Worm (Caenorhabditis elegans) whole organism, early embryonic: Measurements from ENCODE around the gene lron-5.

Experiments
- ama-1 ChIP-seq: fragments of 150-350 bp; optimal IDR thresholded peaks from 2 replicates; lab custom pipeline; 2014
- ets-7 ChIP-seq: sonication (generic microtip); optimal IDR thresholded peaks from 2 replicates; lab custom pipeline; 2016; ENCODE audit warnings: missing genotype, missing genetic modification characterization, missing compliant biosample characterization
- flt-1 ChIP-seq: fragments of 200-800 bp; sonication (Bioruptor generic); IDR thresholded peaks from 2 replicates; pipeline ENCODE4 v1.3.6; 2022; ENCODE audit warnings: missing genetic modification characterization, missing compliant biosample characterization
- tra-4 ChIP-seq: sonication (generic microtip); optimal IDR thresholded peaks from 2 replicates; lab custom pipeline; 2017; ENCODE audit warnings: missing genetic modification characterization, missing compliant biosample characterization

ce11 chrIII:4603837-4604236, 19.0 kb upstream of the lron-5 start:
- no peak for TF ChIP-seq flt-1 (GFP tag; lab: Robert Waterston, UW)
- no peak for TF ChIP-seq ets-7 (tag; lab: Kevin White, UChicago)
- no peak for TF ChIP-seq tra-4 (tag; lab: Kevin White, UChicago)
- no peak for TF ChIP-seq ama-1 (lab: Kevin White, UChicago)
